Worm (Caenorhabditis elegans): Measurements from ENCODE around the gene lag-1.

ce11 chrIV:6086479-6086878 lies 8.7 kb upstream of the lag-1 start:
- TF ChIP-seq elt-1 (tag; optimal IDR thresholded peaks at IDR 0.05; ENCODE audit: borderline replicate concordance, insufficient read depth) (no peak), ceh-39 (tag; optimal IDR thresholded peaks at IDR 0.05) (no peak), sptf-1 (tag; optimal IDR thresholded peaks at IDR 0.05) (no peak), lsy-2 (tag; optimal IDR thresholded peaks at IDR 0.05) (no peak)
